Fruit fly (Drosophila melanogaster): ENCODE measurements around the gene CG14257.
A peak's percentile ranks its signal among the peaks of the same experiment; 100 is the strongest.

CG14257 gene

dm6 chr3R:27069810-27070625 lies 5.7 kb upstream of the CG14257 start, which contains the start of gene spz:
Gene spz, minus strand, starts transcription at chr3R:27070070.
- no peak for TF ChIP-seq p53 (GFP tag; optimal IDR thresholded peaks at IDR 0.05)
- TF ChIP-seq amos (GFP tag; IDR thresholded peaks at IDR 0.05; ENCODE audit: partially characterized antibody) = peak; percentile 21; the same call in 1 of the 2 replicates
- TF ChIP-seq CG15269 (tag; optimal IDR thresholded peaks at IDR 0.05) = peak; percentile 44
- peak; percentile 54 for TF ChIP-seq Sox102F (GFP tag; optimal IDR thresholded peaks at IDR 0.05)
- TF ChIP-seq kay (GFP tag; optimal IDR thresholded peaks at IDR 0.05) = peak; percentile 70
- TF ChIP-seq CG9727 (GFP tag; optimal IDR thresholded peaks at IDR 0.05) = no peak
- TF ChIP-seq CG6689 (GFP tag; IDR thresholded peaks at IDR 0.05) = 0 out of 2 replicates have a peak, but pooled peaks have one; percentile 26
- peak in 1 of 2 experiments; percentile 4 for TF ChIP-seq Hr78 (GFP tag; optimal IDR thresholded peaks at IDR 0.05)
- peak; percentile 24 for TF ChIP-seq CG2678 (tag; optimal IDR thresholded peaks at IDR 0.05)
- TF ChIP-seq NfI (GFP tag; optimal IDR thresholded peaks at IDR 0.05) = peak; percentile 4
- no peak for TF ChIP-seq Dbx (GFP tag; IDR thresholded peaks at IDR 0.05)
- peak in 1 of 2 experiments; percentile 44 for TF ChIP-seq Hr51 (GFP tag; optimal IDR thresholded peaks at IDR 0.05)
- peak; percentile 64 for TF ChIP-seq dmrt99B (tag; optimal IDR thresholded peaks at IDR 0.05)
- TF ChIP-seq seq (GFP tag; IDR thresholded peaks at IDR 0.05) = no peak
- TF ChIP-seq CG10209 (GFP tag; optimal IDR thresholded peaks at IDR 0.05) = peak; percentile 17
- TF ChIP-seq Oaz (GFP tag; IDR thresholded peaks at IDR 0.05) = no peak
- TF ChIP-seq Doc2 (GFP tag; IDR thresholded peaks at IDR 0.05) = no peak
- peak; percentile 52 for TF ChIP-seq vvl (GFP tag; IDR thresholded peaks at IDR 0.05)
- TF ChIP-seq Adf1 (GFP tag; IDR thresholded peaks at IDR 0.05) = peak; percentile 54
- peak; percentile 6 for TF ChIP-seq fd96Cb (tag; optimal IDR thresholded peaks at IDR 0.05)
- peak; percentile 8 for TF ChIP-seq Sox100B (GFP tag; optimal IDR thresholded peaks at IDR 0.05)
- no peak for TF ChIP-seq CG10979 (tag; optimal IDR thresholded peaks at IDR 0.05)
- TF ChIP-seq CG4282 (GFP tag; optimal IDR thresholded peaks at IDR 0.05) = no peak
- TF ChIP-seq CG11504 (tag; optimal IDR thresholded peaks at IDR 0.05) = peak; percentile 58
- peak; percentile 51; the same call in 1 of the 2 replicates for TF ChIP-seq sob (GFP tag; IDR thresholded peaks at IDR 0.05)
- TF ChIP-seq CG6272 (GFP tag; IDR thresholded peaks at IDR 0.05) = 0 out of 2 replicates have a peak, but pooled peaks have one; percentile 9
- TF ChIP-seq Meics (GFP tag; optimal IDR thresholded peaks at IDR 0.05) = peak; percentile 7
- TF ChIP-seq oc (tag; optimal IDR thresholded peaks at IDR 0.05) = peak; percentile 37
- TF ChIP-seq Hmr (GFP tag; optimal IDR thresholded peaks at IDR 0.05) = peak; percentile 43
- TF ChIP-seq CG30403 (GFP tag; optimal IDR thresholded peaks at IDR 0.05) = peak; percentile 39
- TF ChIP-seq CG3163 (GFP tag; optimal IDR thresholded peaks at IDR 0.05) = no peak
- 0 out of 3 replicates have a peak, but pooled peaks have one; percentile 26 for TF ChIP-seq CG6791 (GFP tag; IDR thresholded peaks at IDR 0.05; ENCODE audit: partially characterized antibody)
- peak; percentile 23 for TF ChIP-seq Abd-B (GFP tag; optimal IDR thresholded peaks at IDR 0.05)
- TF ChIP-seq Deaf1 (tag; optimal IDR thresholded peaks at IDR 0.05) = peak; percentile 57
- TF ChIP-seq CG9932 (GFP tag; IDR thresholded peaks at IDR 0.05) = 0 out of 2 replicates have a peak, but pooled peaks have one; percentile 35
- TF ChIP-seq CG5245 (GFP tag; optimal IDR thresholded peaks at IDR 0.05) = no peak
- TF ChIP-seq CG12744 (GFP tag; optimal IDR thresholded peaks at IDR 0.05) = no peak
- TF ChIP-seq CG13424 (tag; optimal IDR thresholded peaks at IDR 0.05) = peak; percentile 4
- 0 out of 2 replicates have a peak, but pooled peaks have one; percentile 6 for TF ChIP-seq al (GFP tag; IDR thresholded peaks at IDR 0.05)
- no peak for TF ChIP-seq Optix (GFP tag; IDR thresholded peaks at IDR 0.05)
- no peak for TF ChIP-seq vnd (GFP tag; IDR thresholded peaks at IDR 0.05; ENCODE audit: partially characterized antibody)
- peak; percentile 3 for TF ChIP-seq CG18599 (GFP tag; optimal IDR thresholded peaks at IDR 0.05)
- 0 out of 2 replicates have a peak, but pooled peaks have one; percentile 24 for TF ChIP-seq hbn (GFP tag; IDR thresholded peaks at IDR 0.05; ENCODE audit: partially characterized antibody)
- TF ChIP-seq CG1832 (GFP tag; optimal IDR thresholded peaks at IDR 0.05) = peak; percentile 86
- no peak for TF ChIP-seq Mad (GFP tag; optimal IDR thresholded peaks at IDR 0.05)
- no peak for TF ChIP-seq CG42726 (GFP tag; IDR thresholded peaks at IDR 0.05; ENCODE audit: partially characterized antibody)

All from whole organism, embryonic.